Fruit fly (Drosophila melanogaster): ENCODE measurements around the gene mth.

- TF ChIP-seq Hr96 (GFP tag; optimal IDR thresholded peaks at IDR 0.05) (no peak), CG33017 (tag; optimal IDR thresholded peaks at IDR 0.05) (no peak), tj (GFP tag; optimal IDR thresholded peaks at IDR 0.05) (no peak), pad (GFP tag; optimal IDR thresholded peaks at IDR 0.05) (no peak), Clk (GFP tag; optimal IDR thresholded peaks at IDR 0.05) (no peak), bab1 (GFP tag; optimal IDR thresholded peaks at IDR 0.05) (no peak), CG5204 (GFP tag; optimal IDR thresholded peaks at IDR 0.05) (no peak), CG14711 (tag; optimal IDR thresholded peaks at IDR 0.05) (peak; percentile 3), Crg-1 (GFP tag; optimal IDR thresholded peaks at IDR 0.05) (no peak), CG11617 (GFP tag; optimal IDR thresholded peaks at IDR 0.05) (no peak), kay (GFP tag; ENCODE audit: borderline replicate concordance) (no peak), cic (GFP tag; optimal IDR thresholded peaks at IDR 0.05) (no peak), CG12768 (GFP tag; optimal IDR thresholded peaks at IDR 0.05) (no peak), toe (GFP tag; optimal IDR thresholded peaks at IDR 0.05) (no peak)
Observed at dm6 chr3L:377222-378071, 30.7 kb upstream of the mth start.

Measured in whole organism, adult.